Fruit fly (Drosophila melanogaster) S2 (cell line): Measurements from ENCODE around the gene CG32944.

Experiments used
- CG8478 ChIP-seq: fragments of >200 bp; optimal IDR thresholded peaks from 2 replicates; lab custom pipeline; 2018
- CTCF ChIP-seq, 2 experiments: fragments of >200 bp; optimal IDR thresholded peaks; 2 replicates each; lab custom pipeline; 2018

dm6 chr3R:4382165-4382564, 37.2 kb downstream of the CG32944 start:
- TF ChIP-seq CG8478 (lab: Kevin White, UChicago) (no peak), CTCF (optimal IDR thresholded peaks at IDR 0.05; lab: Kevin White, UChicago) (no peak)
